Fruit fly (Drosophila melanogaster): ENCODE measurements around the gene Irk3.

Irk3 gene

DNA sequence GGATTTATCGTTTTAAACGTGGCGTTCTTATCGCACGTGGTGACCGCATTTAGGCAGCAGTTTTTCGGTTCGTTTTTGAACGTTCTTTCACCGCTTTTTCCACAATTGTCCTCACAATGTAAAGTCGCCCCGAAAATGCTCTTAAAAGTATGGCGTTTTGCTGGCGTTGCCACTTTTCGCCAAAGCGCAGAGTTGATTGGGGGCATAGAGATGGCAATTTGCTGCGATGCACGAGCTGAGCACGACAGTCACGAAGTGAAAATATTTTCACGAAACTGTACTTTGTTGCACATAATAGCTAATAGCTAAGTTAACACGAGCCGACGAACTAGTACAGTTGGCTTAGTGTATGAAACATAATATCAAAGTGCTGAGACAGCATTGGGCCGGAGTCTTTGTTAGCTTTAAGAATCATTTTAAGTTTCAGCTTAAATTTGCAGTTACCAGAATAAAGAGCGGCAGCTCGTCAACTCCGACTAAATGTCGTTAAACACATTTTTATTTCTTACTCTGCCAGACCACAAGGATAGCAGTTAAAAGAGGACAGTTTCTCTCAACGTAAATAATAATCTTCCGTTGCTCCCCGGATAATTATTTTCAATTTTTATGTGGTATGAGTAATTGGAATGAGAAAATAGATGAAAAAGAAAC, 24.8 kb downstream of the Irk3 start, which contains the start of gene msl-1 (continued):
- no peak for TF ChIP-seq pan (optimal IDR thresholded peaks at IDR 0.05)
- no peak for TF ChIP-seq pan (GFP tag; optimal IDR thresholded peaks at IDR 0.05 in 1 of 2, IDR thresholded peaks at IDR 0.05 in 1 of 2)
- no peak; the same call in 2 of the 3 replicates for TF ChIP-seq H15 (GFP tag; IDR thresholded peaks at IDR 0.05)
- TF ChIP-seq cad (GFP tag; optimal IDR thresholded peaks at IDR 0.05) = no peak
- TF ChIP-seq CG6689 (GFP tag; IDR thresholded peaks at IDR 0.05) = no peak
- peak; percentile 95 for TF ChIP-seq zen2 (GFP tag; IDR thresholded peaks at IDR 0.05; ENCODE audit: partially characterized antibody)
- no peak for TF ChIP-seq wek (GFP tag; optimal IDR thresholded peaks at IDR 0.05)
- TF ChIP-seq dan (GFP tag; IDR thresholded peaks at IDR 0.05) = no peak
- no peak for TF ChIP-seq gt (GFP tag; IDR thresholded peaks at IDR 0.05)
- TF ChIP-seq Oaz (GFP tag; IDR thresholded peaks at IDR 0.05) = no peak
- no peak for TF ChIP-seq CG12104 (GFP tag; optimal IDR thresholded peaks at IDR 0.05)
- no peak for TF ChIP-seq en (GFP tag; optimal IDR thresholded peaks at IDR 0.05)
- TF ChIP-seq schlank (tag; optimal IDR thresholded peaks at IDR 0.05) = no peak
- TF ChIP-seq CG1792 (GFP tag; optimal IDR thresholded peaks at IDR 0.05) = no peak
- peak in 1 of 2 experiments; percentile 31 for TF ChIP-seq tll (GFP tag; optimal IDR thresholded peaks at IDR 0.05)
- TF ChIP-seq ara (GFP tag; IDR thresholded peaks at IDR 0.05) = no peak
- TF ChIP-seq Ssrp (tag; optimal IDR thresholded peaks at IDR 0.05) = no peak
- TF ChIP-seq CG2712 (tag; optimal IDR thresholded peaks at IDR 0.05) = no peak
- no peak for TF ChIP-seq Dfd (GFP tag; optimal IDR thresholded peaks at IDR 0.05)
- TF ChIP-seq mld (GFP tag; IDR thresholded peaks at IDR 0.05; ENCODE audit: partially characterized antibody) = peak; percentile 94
- TF ChIP-seq CG5180 (GFP tag; optimal IDR thresholded peaks at IDR 0.05) = no peak
- no peak for TF ChIP-seq CG10543 (GFP tag; optimal IDR thresholded peaks at IDR 0.05)
- TF ChIP-seq Neu2 (GFP tag; optimal IDR thresholded peaks at IDR 0.05; ENCODE audit: borderline replicate concordance) = no peak
- no peak for TF ChIP-seq CG17361 (GFP tag; IDR thresholded peaks at IDR 0.05)
- TF ChIP-seq chif (GFP tag; optimal IDR thresholded peaks at IDR 0.05) = peak; percentile 1 to 9
- TF ChIP-seq CG14667 (GFP tag; IDR thresholded peaks at IDR 0.05) = 0 out of 2 replicates have a peak, but pooled peaks have one; percentile 10
- no peak for TF ChIP-seq NK7.1 (GFP tag; optimal IDR thresholded peaks at IDR 0.05)
- peak; percentile 30 for TF ChIP-seq CG9797 (GFP tag; optimal IDR thresholded peaks at IDR 0.05)
- TF ChIP-seq CG3847 (GFP tag; IDR thresholded peaks at IDR 0.05) = peak; percentile 73
- TF ChIP-seq gce (GFP tag; IDR thresholded peaks at IDR 0.05) = no peak
- no peak for TF ChIP-seq croc (GFP tag; conservative IDR thresholded peaks at IDR 0.05)
- TF ChIP-seq tgo (GFP tag; IDR thresholded peaks at IDR 0.05) = no peak
- no peak for TF ChIP-seq Six4 (GFP tag; optimal IDR thresholded peaks at IDR 0.05)
- TF ChIP-seq ash1 (GFP tag; optimal IDR thresholded peaks at IDR 0.05) = no peak
- no peak for TF ChIP-seq CG10209 (GFP tag; optimal IDR thresholded peaks at IDR 0.05)
- peak; percentile 39 for TF ChIP-seq CG8944 (GFP tag; optimal IDR thresholded peaks at IDR 0.05)
- TF ChIP-seq tx (GFP tag; optimal IDR thresholded peaks at IDR 0.05) = peak; percentile 11
- no peak for TF ChIP-seq CG3726 (GFP tag; IDR thresholded peaks at IDR 0.05)
- TF ChIP-seq CG11696 (GFP tag; IDR thresholded peaks at IDR 0.05) = no peak
- no peak for TF ChIP-seq sens-2 (GFP tag; IDR thresholded peaks at IDR 0.05)
- no peak for TF ChIP-seq CG10147 (GFP tag; optimal IDR thresholded peaks at IDR 0.05)
- TF ChIP-seq CG4707 (GFP tag; optimal IDR thresholded peaks at IDR 0.05) = no peak

DNA sequence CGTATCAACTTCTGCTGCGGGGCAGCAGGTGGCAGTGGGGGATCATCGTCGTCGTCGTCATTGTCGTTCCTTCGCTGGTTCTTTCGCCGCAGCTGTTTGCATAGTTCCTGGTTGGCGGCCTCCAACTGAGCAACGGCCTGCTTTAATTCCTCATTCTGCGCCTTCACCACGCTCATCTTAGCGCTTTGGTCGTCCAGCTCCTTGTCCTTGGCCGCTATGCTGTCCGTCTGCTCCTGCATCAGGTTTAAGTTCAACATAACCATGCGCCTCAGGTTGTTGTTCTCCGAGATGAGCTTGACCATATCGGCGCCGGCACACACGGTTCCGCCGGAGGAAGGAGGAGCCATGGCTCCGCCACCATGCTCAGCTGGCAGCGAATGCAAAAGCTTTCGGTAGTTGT, 25.7 kb downstream of the Irk3 start:
- TF ChIP-seq CG3281 (GFP tag; optimal IDR thresholded peaks at IDR 0.05) (no peak), CG3995 (GFP tag; optimal IDR thresholded peaks at IDR 0.05) (no peak), Dip2 (GFP tag; IDR thresholded peaks at IDR 0.05) (no peak), tx (GFP tag; optimal IDR thresholded peaks at IDR 0.05) (no peak), CG6683 (GFP tag; optimal IDR thresholded peaks at IDR 0.05) (no peak), CG9797 (GFP tag; optimal IDR thresholded peaks at IDR 0.05) (no peak), CG6813 (GFP tag; optimal IDR thresholded peaks at IDR 0.05) (no peak), NfI (GFP tag; optimal IDR thresholded peaks at IDR 0.05) (no peak), CG31441 (GFP tag; IDR thresholded peaks at IDR 0.05) (no peak), ato (GFP tag; IDR thresholded peaks at IDR 0.05; ENCODE audit: partially characterized antibody) (no peak), prd (optimal IDR thresholded peaks at IDR 0.05) (no peak), prd (GFP tag; IDR thresholded peaks at IDR 0.05) (0 out of 3 replicates have a peak, but pooled peaks have one; percentile 5), crc (GFP tag; optimal IDR thresholded peaks at IDR 0.05) (no peak), ara (GFP tag; IDR thresholded peaks at IDR 0.05) (no peak)

All from whole organism, embryonic.